Fruit fly (Drosophila melanogaster) whole organism, prepupa: ENCODE results near the gene Epp.

Experiments used
- CG11902 ChIP-seq: fragments of 200-800 bp; sonication (Bioruptor generic); optimal IDR thresholded peaks from 3 replicates; lab custom pipeline; 2016; ENCODE audit warnings: missing biosample characterization, missing genetic modification characterization
- CG15336 ChIP-seq: fragments of 200-800 bp; sonication (Bioruptor generic); IDR thresholded peaks from 2 replicates; pipeline ENCODE4 v1.3.6; 2022; ENCODE audit warnings: missing biosample characterization, missing genetic modification characterization
- CG6854 ChIP-seq: fragments of 200-800 bp; sonication (Bioruptor generic); optimal IDR thresholded peaks from 2 replicates; lab custom pipeline; 2017; ENCODE audit warnings: missing biosample characterization, mild to moderate bottlenecking, missing genetic modification characterization
- CG8119 ChIP-seq: fragments of 200-800 bp; sonication (Bioruptor generic); IDR thresholded peaks from 3 replicates; pipeline ENCODE4 v1.3.6; 2022; ENCODE audit warnings: missing biosample characterization, missing genetic modification characterization
- CG8319 ChIP-seq: fragments of 200-800 bp; sonication (Bioruptor generic); optimal IDR thresholded peaks from 3 replicates; lab custom pipeline; 2016; ENCODE audit warnings: missing biosample characterization, missing genetic modification characterization
- Ets96B ChIP-seq: fragments of 200-800 bp; optimal IDR thresholded peaks from 2 replicates; lab custom pipeline; 2019; ENCODE audit warnings: missing biosample characterization, mild to moderate bottlenecking, missing genetic modification characterization, moderate library complexity
- Hr39 ChIP-seq: fragments of 200-800 bp; sonication (Bioruptor generic); optimal IDR thresholded peaks from 2 replicates; lab custom pipeline; 2016; ENCODE audit warnings: missing biosample characterization, missing genetic modification characterization
- dac ChIP-seq: fragments of 200-800 bp; sonication (Bioruptor generic); optimal IDR thresholded peaks from 2 replicates; lab custom pipeline; 2017; ENCODE audit warnings: missing biosample characterization, mild to moderate bottlenecking, missing genetic modification characterization
- fkh ChIP-seq: fragments of 200-800 bp; sonication (Bioruptor generic); optimal IDR thresholded peaks from 3 replicates; lab custom pipeline; 2017; ENCODE audit warnings: missing biosample characterization, mild to moderate bottlenecking, missing genetic modification characterization, moderate library complexity
- vri ChIP-seq: fragments of 200-800 bp; sonication (Bioruptor generic); optimal IDR thresholded peaks from 3 replicates; lab custom pipeline; 2016; ENCODE audit warnings: missing biosample characterization, mild to moderate bottlenecking, missing genetic modification characterization

dm6 chr3R:24031019-24031824, 38.5 kb upstream of the Epp start:
- TF ChIP-seq CG11902 (GFP tag; lab: Kevin White, UChicago) (peak; percentile 11), CG8119 (peak; percentile 48), CG6854 (GFP tag; lab: Kevin White, UChicago) (peak; percentile 64), Ets96B (tag; lab: Kevin White, UChicago) (peak; percentile 22), CG15336 (GFP tag; lab: Robert Waterston, UW) (peak; percentile 48; the same call in 1 of the 2 replicates), dac (no peak), fkh (GFP tag; lab: Kevin White, UChicago) (no peak), Hr39 (peak; percentile 13), CG8319 (GFP tag; lab: Kevin White, UChicago) (no peak), vri (GFP tag; lab: Kevin White, UChicago) (peak; percentile 56)
